Worm (Caenorhabditis elegans): ENCODE data around the gene C06A6.2.

ce11 chrIV:7881166-7881565, 34.7 kb downstream of the C06A6.2 start:
- TF ChIP-seq lin-13 (GFP tag; optimal IDR thresholded peaks at IDR 0.05), result no peak
- TF ChIP-seq nhr-25 (tag; optimal IDR thresholded peaks at IDR 0.05; ENCODE audit: borderline replicate concordance, insufficient read depth), result no peak
- no peak for TF ChIP-seq Y75B8A.6 (GFP tag; IDR thresholded peaks at IDR 0.05)
- no peak for TF ChIP-seq lin-39 (tag; optimal IDR thresholded peaks at IDR 0.05)
- no peak for TF ChIP-seq unc-39 (tag; optimal IDR thresholded peaks at IDR 0.05)

Data from whole organism, L4 larva.